Fruit fly (Drosophila melanogaster): ENCODE measurements around the gene Ugt37E1.

DNA sequence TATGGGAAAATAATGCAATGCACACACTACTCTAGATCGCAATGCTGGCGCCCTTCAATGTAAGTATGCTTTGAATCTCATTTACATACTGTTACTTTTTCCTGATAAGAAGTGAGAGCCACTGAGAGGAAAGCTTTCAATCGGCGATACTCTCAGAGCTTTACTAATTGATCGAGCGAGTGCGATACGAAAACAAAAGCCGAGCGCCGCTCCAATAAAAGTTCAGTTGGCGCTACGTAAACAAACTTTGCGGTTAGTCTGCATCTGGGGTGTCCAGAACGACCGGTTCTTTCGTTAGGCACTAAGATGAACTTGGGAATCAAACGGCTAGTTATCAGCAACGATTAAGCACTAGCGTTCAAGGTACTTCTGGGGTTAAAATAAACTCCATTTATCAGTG, 5.0 kb upstream of the Ugt37E1 start, which contains the start of gene CG17928:
- TF ChIP-seq Ets98B (GFP tag; IDR thresholded peaks at IDR 0.05) (no peak), CG17806 (tag; optimal IDR thresholded peaks at IDR 0.05) (no peak), CG8301 (tag; optimal IDR thresholded peaks at IDR 0.05) (no peak), CG9948 (tag; optimal IDR thresholded peaks at IDR 0.05) (no peak), D1 (tag; optimal IDR thresholded peaks at IDR 0.05) (no peak), CG10348 (GFP tag; IDR thresholded peaks at IDR 0.05) (no peak), Snoo (tag; optimal IDR thresholded peaks at IDR 0.05) (no peak), CG32121 (GFP tag; IDR thresholded peaks at IDR 0.05) (no peak), CG13204 (GFP tag; optimal IDR thresholded peaks at IDR 0.05) (no peak), EcR (GFP tag; optimal IDR thresholded peaks at IDR 0.05) (no peak), CG15710 (tag; optimal IDR thresholded peaks at IDR 0.05) (no peak), gl (tag; optimal IDR thresholded peaks at IDR 0.05) (no peak)
